Worm (Caenorhabditis elegans): ENCODE data around the gene T16H12.13.

- no peak for TF ChIP-seq W03F9.2 (tag; optimal IDR thresholded peaks at IDR 0.05)
- TF ChIP-seq him-1 (tag; optimal IDR thresholded peaks at IDR 0.05) = no peak
Observed at ce11 chrIII:10085103-10085502, at the start of gene T16H12.13.
